Worm (Caenorhabditis elegans) whole organism, L4 larva: ENCODE measurements around the gene hmp-1.

ENCODE experiments used
- F49E8.2 ChIP-seq: sonication (generic microtip); optimal IDR thresholded peaks from 2 replicates; lab custom pipeline; 2016; ENCODE audit warnings: missing compliant biosample characterization, mild to moderate bottlenecking, missing genetic modification characterization, borderline replicate concordance
- ZK546.5 ChIP-seq, 2 experiments: sonication (generic microtip); optimal IDR thresholded peaks; 2 replicates each; lab custom pipeline; 2017; ENCODE audit warnings: missing biosample characterization in 2 of 2, missing genetic modification characterization in 2 of 2
- aha-1 ChIP-seq: fragments of 150-350 bp; peaks from one replicate; lab custom pipeline; 2014; ENCODE audit warnings: missing biosample characterization, missing genetic modification characterization
- ama-1 ChIP-seq: fragments of 150-350 bp; optimal IDR thresholded peaks from 2 replicates; lab custom pipeline; 2014; ENCODE audit warnings: inconsistent platforms, mixed read lengths
- cey-2 ChIP-seq: sonication (generic microtip); optimal IDR thresholded peaks from 3 replicates; lab custom pipeline; 2017; ENCODE audit warnings: missing genetic modification characterization, mild to moderate bottlenecking, missing compliant biosample characterization, antibody characterized with exemption, borderline replicate concordance; ENCODE audit not compliant: insufficient read depth
- daf-16 ChIP-seq, 3 experiments: sonication (generic microtip); optimal IDR thresholded peaks; 2 replicates each; lab custom pipeline; 2016 to 2017; ENCODE audit warnings: missing genetic modification characterization in 3 of 3, missing genetic modification reagents in 3 of 3, mild to moderate bottlenecking in 2 of 3, missing compliant biosample characterization in 2 of 3, missing biosample characterization in 1 of 3, moderate library complexity in 1 of 3
- daf-8 ChIP-seq: fragments of 200-800 bp; sonication (Bioruptor generic); IDR thresholded peaks from 2 replicates; pipeline ENCODE4 v1.3.6; 2022; ENCODE audit warnings: missing genetic modification characterization, missing compliant biosample characterization
- dmd-6 ChIP-seq: fragments of 200-800 bp; sonication (Bioruptor generic); IDR thresholded peaks from 2 replicates; pipeline ENCODE4 v1.3.6; 2022; ENCODE audit warnings: missing genetic modification reagents, missing genetic modification characterization, missing compliant biosample characterization
- dpl-1 ChIP-seq: fragments of 150-350 bp; optimal IDR thresholded peaks from 2 replicates; lab custom pipeline; 2014; ENCODE audit warnings: missing biosample characterization, missing genetic modification reagents, missing genetic modification characterization
- dve-1 ChIP-seq: sonication (generic microtip); optimal IDR thresholded peaks from 2 replicates; lab custom pipeline; 2017; ENCODE audit warnings: antibody characterized with exemption, mild to moderate bottlenecking, missing genetic modification characterization, missing compliant biosample characterization; ENCODE audit not compliant: insufficient read depth
- egl-27 ChIP-seq: sonication (generic microtip); optimal IDR thresholded peaks from 3 replicates; lab custom pipeline; 2017; ENCODE audit warnings: missing biosample characterization, missing genetic modification reagents, missing genetic modification characterization
- gei-8 ChIP-seq: fragments of 200-800 bp; sonication (Bioruptor generic); optimal IDR thresholded peaks from 2 replicates; lab custom pipeline; 2018; ENCODE audit warnings: mild to moderate bottlenecking, missing genetic modification characterization, missing compliant biosample characterization
- hif-1 ChIP-seq, 2 experiments: sonication (generic microtip); optimal IDR thresholded peaks; 2 replicates each; lab custom pipeline; 2016 to 2017; ENCODE audit warnings: missing compliant biosample characterization in 2 of 2, missing genetic modification characterization in 2 of 2, missing genetic modification reagents in 2 of 2, missing genotype in 2 of 2, mild to moderate bottlenecking in 1 of 2
- hlh-11 ChIP-seq: fragments of 200-800 bp; sonication (Bioruptor generic); optimal IDR thresholded peaks from 2 replicates; lab custom pipeline; 2018; ENCODE audit warnings: mild to moderate bottlenecking, missing genetic modification characterization, missing compliant biosample characterization
- hlh-30 ChIP-seq: sonication (generic microtip); optimal IDR thresholded peaks from 2 replicates; lab custom pipeline; 2017; ENCODE audit warnings: antibody characterized with exemption, mild to moderate bottlenecking, missing genetic modification characterization, missing compliant biosample characterization; ENCODE audit not compliant: insufficient read depth
- jun-1 ChIP-seq: fragments of 150-350 bp; optimal IDR thresholded peaks from 2 replicates; lab custom pipeline; 2014; ENCODE audit warnings: missing biosample characterization, missing genetic modification reagents, missing genetic modification characterization
- lin-1 ChIP-seq: fragments of 200-800 bp; sonication (Bioruptor generic); IDR thresholded peaks from 2 replicates; pipeline ENCODE4 v1.3.6; 2022; ENCODE audit warnings: missing genetic modification reagents, missing genetic modification characterization, missing compliant biosample characterization
- lin-13 ChIP-seq: fragments of 150-350 bp; optimal IDR thresholded peaks from 2 replicates; lab custom pipeline; 2014; ENCODE audit warnings: missing biosample characterization, missing genetic modification reagents, missing genetic modification characterization
- lin-15B ChIP-seq: fragments of 150-350 bp; sonication (generic microtip); optimal IDR thresholded peaks from 3 replicates; lab custom pipeline; 2014; ENCODE audit warnings: missing biosample characterization, missing genetic modification characterization
- lin-38 ChIP-seq: fragments of 200-800 bp; sonication (Bioruptor generic); IDR thresholded peaks from 2 replicates; pipeline ENCODE4 v1.3.6; 2022; ENCODE audit warnings: missing genetic modification reagents, missing genetic modification characterization, missing compliant biosample characterization
- lsy-2 ChIP-seq, 2 experiments: fragments of 150-350 bp in 1 of 2; sonication (generic microtip) in 1 of 2; optimal IDR thresholded peaks; 2 replicates each; lab custom pipeline; 2014 to 2017; ENCODE audit warnings: missing biosample characterization in 2 of 2, missing genetic modification characterization in 2 of 2
- mdl-1 ChIP-seq, 2 experiments: fragments of 150-350 bp in 1 of 2; sonication (generic microtip) in 1 of 2; optimal IDR thresholded peaks; 2 replicates each; lab custom pipeline; 2014 to 2017; ENCODE audit warnings: missing biosample characterization in 2 of 2, missing genetic modification characterization in 2 of 2
- mdt-29 ChIP-seq: fragments of 200-800 bp; sonication (Bioruptor generic); IDR thresholded peaks from 2 replicates; pipeline ENCODE4 v1.3.6; 2022; ENCODE audit warnings: missing genetic modification reagents, missing genetic modification characterization, missing compliant biosample characterization
- mep-1 ChIP-seq: fragments of 150-350 bp; sonication (generic microtip); optimal IDR thresholded peaks from 3 replicates; lab custom pipeline; 2014; ENCODE audit warnings: missing biosample characterization, missing genetic modification characterization
- mxl-3 ChIP-seq: fragments of 200-800 bp; sonication (Bioruptor generic); optimal IDR thresholded peaks from 2 replicates; lab custom pipeline; 2018; ENCODE audit warnings: mild to moderate bottlenecking, missing genetic modification characterization, missing compliant biosample characterization
- nhr-10 ChIP-seq: fragments of 150-350 bp; optimal IDR thresholded peaks from 2 replicates; lab custom pipeline; 2014; ENCODE audit warnings: missing biosample characterization, missing genetic modification characterization
- nhr-102 ChIP-seq: sonication (generic microtip); optimal IDR thresholded peaks from 2 replicates; lab custom pipeline; 2016; ENCODE audit warnings: mild to moderate bottlenecking, missing genetic modification characterization, moderate library complexity, missing compliant biosample characterization
- nhr-11 ChIP-seq: fragments of 150-350 bp; optimal IDR thresholded peaks from 2 replicates; lab custom pipeline; 2014; ENCODE audit warnings: missing biosample characterization, missing genetic modification characterization
- nhr-28 ChIP-seq: fragments of 150-350 bp; optimal IDR thresholded peaks from 2 replicates; lab custom pipeline; 2014; ENCODE audit warnings: missing biosample characterization, missing genetic modification characterization
- nhr-48 ChIP-seq: sonication (generic microtip); optimal IDR thresholded peaks from 2 replicates; lab custom pipeline; 2016; ENCODE audit warnings: mild to moderate bottlenecking, missing genetic modification characterization, missing compliant biosample characterization
- nhr-6 ChIP-seq: fragments of 150-350 bp; optimal IDR thresholded peaks from 2 replicates; lab custom pipeline; 2014; ENCODE audit warnings: missing biosample characterization, missing genetic modification characterization
- nhr-77 ChIP-seq: fragments of 150-350 bp; optimal IDR thresholded peaks from 2 replicates; lab custom pipeline; 2014; ENCODE audit warnings: missing biosample characterization, missing genetic modification characterization
- pha-4 ChIP-seq, 2 experiments: fragments of 150-350 bp in 1 of 2; fragments of 200-800 bp in 1 of 2; sonication (Bioruptor generic) in 1 of 2; IDR thresholded peaks in 1 of 2; optimal IDR thresholded peaks in 1 of 2; 2 replicates each; pipeline versions ENCODE4 v1.3.6 to Lab custom; 2014 to 2022; ENCODE audit warnings: missing genetic modification characterization in 2 of 2, missing genetic modification reagents in 2 of 2, missing biosample characterization in 1 of 2, missing compliant biosample characterization in 1 of 2
- pqm-1 ChIP-seq: sonication (generic microtip); optimal IDR thresholded peaks from 2 replicates; lab custom pipeline; 2017; ENCODE audit warnings: missing biosample characterization, missing genetic modification characterization
- saeg-2 ChIP-seq: fragments of 200-800 bp; sonication (Bioruptor generic); IDR thresholded peaks from 2 replicates; pipeline ENCODE4 v1.3.6; 2022; ENCODE audit warnings: missing genetic modification reagents, missing genetic modification characterization, missing compliant biosample characterization
- tra-1 ChIP-seq: fragments of 200-800 bp; sonication (Bioruptor generic); IDR thresholded peaks from 2 replicates; pipeline ENCODE4 v1.3.6; 2022; ENCODE audit warnings: missing genetic modification reagents, missing genetic modification characterization, missing compliant biosample characterization
- unc-62 ChIP-seq, 3 experiments: fragments of 150-350 bp in 1 of 3; sonication (generic microtip); optimal IDR thresholded peaks in 2 of 3; peaks in 1 of 3; 1 replicate in 1 of 3; 2 replicates in 2 of 3; lab custom pipeline; 2014 to 2017; ENCODE audit warnings: missing biosample characterization in 3 of 3, missing genetic modification characterization in 3 of 3, missing genetic modification reagents in 3 of 3, missing genotype in 1 of 3

hmp-1 gene

ce11 chrV:11885939-11886338 is 40.3 kb downstream of the hmp-1 start (continued):
- TF ChIP-seq hlh-11 (peak; percentile 92), ZK546.5 (tag; optimal IDR thresholded peaks at IDR 0.05; lab: Kevin White, UChicago) (no peak)

DNA sequence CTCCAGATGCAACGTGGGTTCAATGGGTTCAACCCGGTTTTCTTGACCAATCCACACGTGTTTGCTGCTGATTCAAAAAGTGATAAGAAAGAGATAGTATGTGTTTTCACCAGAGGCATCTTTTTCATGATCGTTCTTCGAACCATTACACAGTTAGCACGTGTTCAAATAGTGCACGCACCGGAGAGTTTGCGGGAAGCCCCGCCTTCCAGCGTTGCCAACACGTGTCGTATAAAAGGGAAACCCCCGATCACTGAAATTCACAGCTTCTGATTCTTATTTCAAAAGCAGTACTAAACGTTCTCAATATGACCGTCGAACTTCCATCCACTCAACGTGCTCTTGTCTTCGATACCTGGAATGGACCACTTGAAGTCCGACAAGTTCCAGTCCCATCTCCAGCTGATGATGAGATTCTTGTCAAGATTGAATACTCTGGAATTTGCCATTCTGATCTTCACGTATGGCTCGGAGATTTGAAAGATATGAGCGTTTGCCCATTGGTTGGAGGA is 42.4 kb downstream of the hmp-1 start, which contains the start of gene adh-1:
Gene adh-1, plus strand, starts transcription at position 261 of the 512 bp plus-strand sequence.
- TF ChIP-seq hlh-30 (tag; lab: Kevin White, UChicago) (peak; percentile 89), F49E8.2 (tag; lab: Kevin White, UChicago) (no peak), mdl-1 (tag; optimal IDR thresholded peaks at IDR 0.05; lab: Kevin White, UChicago) (peak; percentile 96 to 99), saeg-2 (GFP tag; lab: Robert Waterston, UW) (0 out of 2 replicates have a peak, but pooled peaks have one; percentile 28), nhr-102 (peak; percentile 38), egl-27 (tag; lab: Kevin White, UChicago) (peak; percentile 34), nhr-11 (peak; percentile 73), mdt-29 (GFP tag; lab: Robert Waterston, UW) (peak; percentile 66; the same call in 1 of the 2 replicates), mxl-3 (GFP tag; lab: Kevin White, UChicago) (peak; percentile 100), dpl-1 (GFP tag; lab: Kevin White, UChicago) (peak; percentile 2), jun-1 (tag; lab: Kevin White, UChicago) (no peak), unc-62 (GFP tag; optimal IDR thresholded peaks at IDR 0.05 in 1 of 2; lab: Kevin White, UChicago) (peak in 1 of 2 experiments; percentile 99), unc-62 (tag; optimal IDR thresholded peaks at IDR 0.05; lab: Kevin White, UChicago) (no peak), dmd-6 (GFP tag; lab: Robert Waterston, UW) (peak; percentile 96), nhr-6 (tag; lab: Kevin White, UChicago) (no peak), lin-1 (GFP tag; lab: Robert Waterston, UW) (0 out of 2 replicates have a peak, but pooled peaks have one; percentile 35), nhr-77 (tag; lab: Kevin White, UChicago) (peak; percentile 83), daf-16 (GFP tag; optimal IDR thresholded peaks at IDR 0.05; lab: Kevin White, UChicago) (peak in 1 of 2 experiments; percentile 50), daf-16 (tag; optimal IDR thresholded peaks at IDR 0.05; lab: Kevin White, UChicago) (peak; percentile 72), lin-13 (GFP tag; lab: Kevin White, UChicago) (no peak), cey-2 (peak; percentile 74), aha-1 (tag; lab: Kevin White, UChicago) (peak; percentile 97), tra-1 (GFP tag; lab: Robert Waterston, UW) (no peak), hif-1 (tag; optimal IDR thresholded peaks at IDR 0.05; lab: Kevin White, UChicago) (peak; percentile 49 to 78), gei-8 (peak; percentile 93), nhr-48 (tag; lab: Kevin White, UChicago) (peak; percentile 88), lsy-2 (tag; optimal IDR thresholded peaks at IDR 0.05; lab: Kevin White, UChicago) (peak in 1 of 2 experiments; percentile 45), lin-38 (no peak), nhr-10 (tag; lab: Kevin White, UChicago) (peak; percentile 95), ama-1 (lab: Kevin White, UChicago) (peak; percentile 93), pha-4 (GFP tag; IDR thresholded peaks at IDR 0.05; lab: Robert Waterston, UW) (no peak), pha-4 (tag; optimal IDR thresholded peaks at IDR 0.05; lab: Kevin White, UChicago) (no peak), dve-1 (tag; lab: Kevin White, UChicago) (peak; percentile 61), pqm-1 (tag; lab: Kevin White, UChicago) (peak; percentile 5), daf-8 (GFP tag; lab: Robert Waterston, UW) (no peak), lin-15B (no peak), nhr-28 (tag; lab: Kevin White, UChicago) (peak; percentile 95), mep-1 (tag; lab: Kevin White, UChicago) (peak; percentile 55), hlh-11 (peak; percentile 92)
- TF ChIP-seq, all 104 proteins: peak for 27
